Fruit fly (Drosophila melanogaster): ENCODE data around the gene Alp11.
A peak's percentile ranks its signal among the peaks of the same experiment; 100 is the strongest.

The Alp11 gene

DNA sequence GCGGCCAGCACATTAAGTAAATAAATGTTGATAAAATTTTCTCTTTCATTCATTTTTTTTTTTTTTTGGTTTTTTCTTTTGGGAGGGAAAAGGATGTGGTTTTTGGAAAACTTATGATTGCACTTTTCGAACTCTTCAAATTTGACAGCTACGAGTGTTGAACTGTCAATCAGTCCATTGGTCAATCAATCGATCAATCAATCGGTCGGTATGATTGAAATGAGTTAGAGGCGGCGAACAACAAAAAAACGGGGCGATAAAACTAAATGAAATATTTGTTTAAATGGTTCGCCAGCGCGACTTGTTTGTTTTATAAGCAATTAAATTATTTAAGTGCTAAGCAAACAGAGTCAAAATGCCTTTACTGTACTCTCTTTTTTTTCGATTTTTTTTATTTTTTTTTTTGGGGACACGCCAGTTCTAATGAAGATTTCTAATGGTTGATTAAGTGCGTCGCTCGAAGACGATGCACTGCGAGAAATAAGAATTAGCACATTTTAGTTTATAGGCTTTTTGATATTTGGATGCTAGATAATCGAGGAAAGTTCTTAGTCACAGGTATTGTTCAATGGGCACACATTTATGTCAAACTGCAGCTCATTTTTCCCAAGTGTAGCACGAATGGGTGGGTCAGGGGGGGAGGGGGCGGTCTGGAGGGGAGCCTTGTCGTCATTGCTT lies 31.6 kb downstream of the Alp11 start (continued):
- TF ChIP-seq CG2120 (GFP tag; optimal IDR thresholded peaks at IDR 0.05) (peak; percentile 65), ro (GFP tag; IDR thresholded peaks at IDR 0.05) (peak; percentile 50), seq (GFP tag; IDR thresholded peaks at IDR 0.05) (peak; percentile 60), CkIIα-i1 (GFP tag; IDR thresholded peaks at IDR 0.05) (peak; percentile 20; the same call in 1 of the 2 replicates), schlank (tag; optimal IDR thresholded peaks at IDR 0.05) (peak; percentile 50), gt (GFP tag; IDR thresholded peaks at IDR 0.05) (peak; percentile 56; the same call in 1 of the 2 replicates), CG3163 (GFP tag; optimal IDR thresholded peaks at IDR 0.05) (peak; percentile 37), CG16813 (GFP tag; IDR thresholded peaks at IDR 0.05; ENCODE audit: partially characterized antibody) (no peak), dan (GFP tag; IDR thresholded peaks at IDR 0.05) (peak; percentile 56; the same call in 1 of the 2 replicates), CG10321 (GFP tag; IDR thresholded peaks at IDR 0.05) (no peak), CG7271 (tag; optimal IDR thresholded peaks at IDR 0.05) (no peak), al (GFP tag; IDR thresholded peaks at IDR 0.05) (0 out of 2 replicates have a peak, but pooled peaks have one; percentile 44), CG7839 (tag; optimal IDR thresholded peaks at IDR 0.05) (peak; percentile 87), CrebB (tag; optimal IDR thresholded peaks at IDR 0.05) (peak; percentile 49), CG31388 (GFP tag; optimal IDR thresholded peaks at IDR 0.05) (peak; percentile 62), CG13775 (GFP tag; optimal IDR thresholded peaks at IDR 0.05) (peak; percentile 70), CG16815 (GFP tag; optimal IDR thresholded peaks at IDR 0.05) (peak; percentile 58), nerfin-2 (GFP tag; IDR thresholded peaks at IDR 0.05; ENCODE audit: partially characterized antibody) (no peak), CG42726 (GFP tag; IDR thresholded peaks at IDR 0.05; ENCODE audit: partially characterized antibody) (no peak), CG1647 (GFP tag; optimal IDR thresholded peaks at IDR 0.05) (peak; percentile 66), fu2 (GFP tag; optimal IDR thresholded peaks at IDR 0.05) (peak; percentile 57), CG14667 (GFP tag; IDR thresholded peaks at IDR 0.05) (peak; percentile 69), pum (GFP tag; optimal IDR thresholded peaks at IDR 0.05) (peak; percentile 65), CG3281 (GFP tag; optimal IDR thresholded peaks at IDR 0.05) (peak; percentile 69), vnd (GFP tag; IDR thresholded peaks at IDR 0.05; ENCODE audit: partially characterized antibody) (no peak), CG9932 (GFP tag; IDR thresholded peaks at IDR 0.05) (peak; percentile 49; the same call in 1 of the 2 replicates), CG32772 (GFP tag; IDR thresholded peaks at IDR 0.05) (peak; percentile 86), zfh2 (GFP tag; optimal IDR thresholded peaks at IDR 0.05) (peak; percentile 58), CTCF (GFP tag; optimal IDR thresholded peaks at IDR 0.05) (peak; percentile 12), CG14441 (GFP tag; IDR thresholded peaks at IDR 0.05) (peak; percentile 85), CG4854 (GFP tag; optimal IDR thresholded peaks at IDR 0.05) (no peak), dysf (GFP tag; IDR thresholded peaks at IDR 0.05) (peak; percentile 85), CG4360 (GFP tag; IDR thresholded peaks at IDR 0.05) (0 out of 2 replicates have a peak, but pooled peaks have one; percentile 15), CG7987 (GFP tag; optimal IDR thresholded peaks at IDR 0.05) (no peak), Chrac-16 (GFP tag; optimal IDR thresholded peaks at IDR 0.05) (peak; percentile 80), ken (GFP tag; IDR thresholded peaks at IDR 0.05) (peak; percentile 83), cato (GFP tag; optimal IDR thresholded peaks at IDR 0.05; ENCODE audit: borderline replicate concordance) (peak; percentile 70), hbn (GFP tag; IDR thresholded peaks at IDR 0.05; ENCODE audit: partially characterized antibody) (no peak), CG7928 (GFP tag; optimal IDR thresholded peaks at IDR 0.05) (no peak), maf-S (GFP tag; optimal IDR thresholded peaks at IDR 0.05) (peak; percentile 73), kni (GFP tag; optimal IDR thresholded peaks at IDR 0.05) (no peak), BEAF-32 (GFP tag; optimal IDR thresholded peaks at IDR 0.05) (no peak), CG11247 (GFP tag; IDR thresholded peaks at IDR 0.05) (peak; percentile 63; the same call in 1 of the 2 replicates), CG31441 (GFP tag; IDR thresholded peaks at IDR 0.05) (peak; percentile 81), trem (tag; optimal IDR thresholded peaks at IDR 0.05) (peak; percentile 63), Drgx (GFP tag; IDR thresholded peaks at IDR 0.05) (peak; percentile 57; the same call in 1 of the 2 replicates), tgo (GFP tag; IDR thresholded peaks at IDR 0.05) (peak; percentile 77), CG12071 (GFP tag; optimal IDR thresholded peaks at IDR 0.05) (peak; percentile 73), Ssrp (tag; optimal IDR thresholded peaks at IDR 0.05) (peak; percentile 78), Adf1 (GFP tag; IDR thresholded peaks at IDR 0.05) (no peak; the same call in 1 of the 2 replicates)

Data from whole organism, embryonic.